Fruit fly (Drosophila melanogaster) whole organism, embryonic: ENCODE data around the gene DNAlig4.

Experiments
- Blimp-1 ChIP-seq: fragments of 200-800 bp; sonication (Bioruptor generic); optimal IDR thresholded peaks from 3 replicates; lab custom pipeline; 2018; ENCODE audit warnings: missing biosample characterization, missing genetic modification characterization, mild to moderate bottlenecking, moderate library complexity, missing genetic modification reagents
- CG10209 ChIP-seq: fragments of 200-800 bp; sonication (Bioruptor generic); optimal IDR thresholded peaks from 3 replicates; lab custom pipeline; 2017; ENCODE audit warnings: missing biosample characterization, mild to moderate bottlenecking, missing genetic modification characterization, missing genetic modification reagents
- CG1024 ChIP-seq: fragments of 200-800 bp; sonication (Bioruptor generic); IDR thresholded peaks from 2 replicates; pipeline ENCODE4 v1.3.6; 2022; ENCODE audit warnings: missing biosample characterization, missing genetic modification characterization
- CG10267 ChIP-seq: fragments of 200-800 bp; sonication (Bioruptor generic); optimal IDR thresholded peaks from 2 replicates; lab custom pipeline; 2018; ENCODE audit warnings: missing biosample characterization, mild to moderate bottlenecking, missing genetic modification characterization, moderate library complexity
- CG10274 ChIP-seq: fragments of 200-800 bp; sonication (Bioruptor generic); optimal IDR thresholded peaks from 3 replicates; lab custom pipeline; 2017; ENCODE audit warnings: missing biosample characterization, mild to moderate bottlenecking, missing genetic modification characterization
- CG11723 ChIP-seq: fragments of 200-800 bp; sonication (Bioruptor generic); optimal IDR thresholded peaks from 2 replicates; lab custom pipeline; 2017; ENCODE audit warnings: missing biosample characterization, mild to moderate bottlenecking, missing genetic modification characterization
- CG13287 ChIP-seq: fragments of 200-800 bp; sonication (Bioruptor generic); IDR thresholded peaks from 2 replicates; pipeline ENCODE4 v1.3.6; 2022; ENCODE audit warnings: missing biosample characterization, missing genetic modification characterization; ENCODE audit not compliant: partially characterized antibody
- CG3995 ChIP-seq: fragments of 200-800 bp; sonication (Bioruptor generic); optimal IDR thresholded peaks from 3 replicates; lab custom pipeline; 2016; ENCODE audit warnings: missing biosample characterization, missing genetic modification characterization
- CG4282 ChIP-seq: fragments of 200-800 bp; sonication (Bioruptor generic); optimal IDR thresholded peaks from 2 replicates; lab custom pipeline; 2016; ENCODE audit warnings: missing biosample characterization, missing genetic modification characterization
- CG6813 ChIP-seq: fragments of 200-800 bp; sonication (Bioruptor generic); optimal IDR thresholded peaks from 2 replicates; lab custom pipeline; 2017; ENCODE audit warnings: missing biosample characterization, missing genetic modification characterization, mild to moderate bottlenecking, moderate library complexity, missing genetic modification reagents
- CG7786 ChIP-seq: fragments of 200-800 bp; sonication (Bioruptor generic); optimal IDR thresholded peaks from 2 replicates; lab custom pipeline; 2016; ENCODE audit warnings: missing biosample characterization, missing genetic modification characterization
- CG7928 ChIP-seq: fragments of 200-800 bp; sonication (Bioruptor generic); optimal IDR thresholded peaks from 2 replicates; lab custom pipeline; 2017; ENCODE audit warnings: missing biosample characterization, mild to moderate bottlenecking, missing genetic modification characterization
- CG7987 ChIP-seq: fragments of 200-800 bp; sonication (Bioruptor generic); optimal IDR thresholded peaks from 2 replicates; lab custom pipeline; 2018; ENCODE audit warnings: missing biosample characterization, mild to moderate bottlenecking, missing genetic modification characterization, moderate library complexity
- CG8388 ChIP-seq: fragments of 200-800 bp; sonication (Bioruptor generic); optimal IDR thresholded peaks from 2 replicates; lab custom pipeline; 2019; ENCODE audit warnings: missing biosample characterization, mild to moderate bottlenecking, missing genetic modification characterization, moderate library complexity
- Deaf1 ChIP-seq: fragments of 200-800 bp; optimal IDR thresholded peaks from 3 replicates; lab custom pipeline; 2019; ENCODE audit warnings: missing biosample characterization, mild to moderate bottlenecking, missing genetic modification characterization, moderate library complexity
- Doc3 ChIP-seq: fragments of 200-800 bp; sonication (Bioruptor generic); IDR thresholded peaks from 3 replicates; pipeline ENCODE4 v1.3.6; 2022; ENCODE audit warnings: missing biosample characterization, missing genetic modification characterization; ENCODE audit not compliant: partially characterized antibody
- Gsc ChIP-seq: fragments of 200-800 bp; sonication (Bioruptor generic); IDR thresholded peaks from 2 replicates; pipeline ENCODE4 v1.3.6; 2022; ENCODE audit warnings: missing biosample characterization, missing genetic modification characterization
- Hr78 ChIP-seq, 2 experiments: fragments of 200-800 bp in 1 of 2; fragments of >200 bp in 1 of 2; sonication (Bioruptor generic) in 1 of 2; optimal IDR thresholded peaks; 2 replicates each; lab custom pipeline; 2017 to 2019; ENCODE audit warnings: missing biosample characterization in 2 of 2, missing genetic modification characterization in 2 of 2, mild to moderate bottlenecking in 1 of 2, moderate library complexity in 1 of 2
- Hsf ChIP-seq: fragments of 200-800 bp; sonication (Bioruptor generic); optimal IDR thresholded peaks from 3 replicates; lab custom pipeline; 2016; ENCODE audit warnings: missing biosample characterization, missing genetic modification characterization
- Kr ChIP-seq: fragments of 200-800 bp; sonication (Bioruptor generic); optimal IDR thresholded peaks from 2 replicates; lab custom pipeline; 2017; ENCODE audit warnings: missing biosample characterization, mild to moderate bottlenecking, missing genetic modification characterization
- Opbp ChIP-seq: fragments of 200-800 bp; sonication (Bioruptor generic); IDR thresholded peaks from 3 replicates; pipeline ENCODE4 v1.3.6; 2022; ENCODE audit warnings: missing biosample characterization, missing genetic modification characterization; ENCODE audit not compliant: partially characterized antibody
- Pdp1 ChIP-seq, 2 experiments: fragments of 200-800 bp; sonication (Bioruptor generic); optimal IDR thresholded peaks; 3 replicates each; lab custom pipeline; 2016; ENCODE audit warnings: missing biosample characterization in 2 of 2, missing genetic modification characterization in 2 of 2, mild to moderate bottlenecking in 1 of 2, moderate library complexity in 1 of 2
- Poxn ChIP-seq: fragments of 200-800 bp; sonication (Bioruptor generic); IDR thresholded peaks from 2 replicates; pipeline ENCODE4 v1.3.6; 2022; ENCODE audit warnings: missing biosample characterization, missing genetic modification characterization
- Rx ChIP-seq: fragments of 200-800 bp; sonication (Bioruptor generic); IDR thresholded peaks from 2 replicates; pipeline ENCODE4 v1.3.6; 2022; ENCODE audit warnings: missing biosample characterization, missing genetic modification characterization
- Sox100B ChIP-seq: fragments of 200-800 bp; sonication (Bioruptor generic); optimal IDR thresholded peaks from 3 replicates; lab custom pipeline; 2018; ENCODE audit warnings: missing biosample characterization, mild to moderate bottlenecking, missing genetic modification characterization
- Xbp1 ChIP-seq: fragments of 200-800 bp; sonication (Bioruptor generic); optimal IDR thresholded peaks from 3 replicates; lab custom pipeline; 2016; ENCODE audit warnings: missing biosample characterization, mild to moderate bottlenecking, missing genetic modification characterization
- az2 ChIP-seq: fragments of 200-800 bp; sonication (Bioruptor generic); optimal IDR thresholded peaks from 3 replicates; lab custom pipeline; 2016; ENCODE audit warnings: missing biosample characterization, missing genetic modification characterization
- br ChIP-seq: fragments of >200 bp; optimal IDR thresholded peaks from 2 replicates; lab custom pipeline; 2017
- corto ChIP-seq: fragments of 200-800 bp; sonication (Bioruptor generic); optimal IDR thresholded peaks from 2 replicates; lab custom pipeline; 2016; ENCODE audit warnings: missing biosample characterization, mild to moderate bottlenecking, missing genetic modification characterization, moderate library complexity
- crc ChIP-seq: fragments of 200-800 bp; sonication (Bioruptor generic); optimal IDR thresholded peaks from 2 replicates; lab custom pipeline; 2016; ENCODE audit warnings: missing biosample characterization, missing genetic modification characterization
- crp ChIP-seq, 2 experiments: fragments of 200-800 bp; sonication (Bioruptor generic); optimal IDR thresholded peaks; 2 replicates in 1 of 2; 3 replicates in 1 of 2; lab custom pipeline; 2017; ENCODE audit warnings: missing biosample characterization in 2 of 2, missing genetic modification characterization in 2 of 2, mild to moderate bottlenecking in 1 of 2, moderate library complexity in 1 of 2
- danr ChIP-seq: fragments of 200-800 bp; sonication (Bioruptor generic); IDR thresholded peaks from 2 replicates; pipeline ENCODE4 v1.3.6; 2022; ENCODE audit warnings: missing biosample characterization, missing genetic modification characterization
- dysf ChIP-seq: fragments of 200-800 bp; sonication (Bioruptor generic); IDR thresholded peaks from 3 replicates; pipeline ENCODE4 v1.3.6; 2022; ENCODE audit warnings: missing biosample characterization, missing genetic modification characterization
- eve ChIP-seq, 2 experiments: fragments of >200 bp; optimal IDR thresholded peaks; 2 replicates each; lab custom pipeline; 2017; ENCODE audit warnings: missing biosample characterization in 2 of 2, missing genetic modification characterization in 2 of 2
- eyg ChIP-seq: fragments of 200-800 bp; sonication (Bioruptor generic); optimal IDR thresholded peaks from 3 replicates; lab custom pipeline; 2016; ENCODE audit warnings: missing biosample characterization, missing genetic modification characterization
- fu2 ChIP-seq: fragments of 200-800 bp; sonication (Bioruptor generic); optimal IDR thresholded peaks from 2 replicates; lab custom pipeline; 2016; ENCODE audit warnings: missing biosample characterization, missing genetic modification characterization
- gcm2 ChIP-seq: fragments of 200-800 bp; sonication (Bioruptor generic); optimal IDR thresholded peaks from 2 replicates; lab custom pipeline; 2016; ENCODE audit warnings: missing biosample characterization, missing genetic modification characterization
- gem ChIP-seq: fragments of 200-800 bp; sonication (Bioruptor generic); optimal IDR thresholded peaks from 2 replicates; lab custom pipeline; 2019; ENCODE audit warnings: missing biosample characterization, mild to moderate bottlenecking, missing genetic modification characterization, moderate library complexity
- mld ChIP-seq: fragments of 200-800 bp; sonication (Bioruptor generic); IDR thresholded peaks from 3 replicates; pipeline ENCODE4 v1.3.6; 2022; ENCODE audit warnings: missing biosample characterization, missing genetic modification characterization; ENCODE audit not compliant: partially characterized antibody
- onecut ChIP-seq: fragments of 200-800 bp; sonication (Bioruptor generic); IDR thresholded peaks from 2 replicates; pipeline ENCODE4 v1.3.6; 2022; ENCODE audit warnings: missing biosample characterization, missing genetic modification characterization
- pan ChIP-seq, 4 experiments: fragments of >200 bp in 3 of 4; fragments of 200-800 bp in 1 of 4; sonication (Bioruptor generic) in 1 of 4; optimal IDR thresholded peaks in 3 of 4; IDR thresholded peaks in 1 of 4; 2 replicates each; pipeline versions ENCODE4 v1.3.6 to Lab custom; 2017 to 2022; ENCODE audit warnings: missing biosample characterization in 2 of 4, missing genetic modification characterization in 2 of 4, mixed read lengths in 1 of 4
- pzg ChIP-seq: fragments of 200-800 bp; sonication (Bioruptor generic); optimal IDR thresholded peaks from 3 replicates; lab custom pipeline; 2018; ENCODE audit warnings: missing biosample characterization, mild to moderate bottlenecking, missing genetic modification characterization, moderate library complexity
- sc ChIP-seq, 3 experiments: fragments of >200 bp in 2 of 3; fragments of 200-800 bp in 1 of 3; sonication (Bioruptor generic) in 1 of 3; optimal IDR thresholded peaks; 2 replicates in 2 of 3; 3 replicates in 1 of 3; lab custom pipeline; 2017; ENCODE audit warnings: mild to moderate bottlenecking in 1 of 3, missing biosample characterization in 1 of 3, missing genetic modification characterization in 1 of 3, missing genetic modification reagents in 1 of 3
- sqz ChIP-seq: fragments of 200-800 bp; sonication (Bioruptor generic); optimal IDR thresholded peaks from 3 replicates; lab custom pipeline; 2018; ENCODE audit warnings: missing biosample characterization, mild to moderate bottlenecking, missing genetic modification characterization
- tgo ChIP-seq: fragments of 200-800 bp; sonication (Bioruptor generic); IDR thresholded peaks from 3 replicates; pipeline ENCODE4 v1.3.6; 2022; ENCODE audit warnings: missing biosample characterization, missing genetic modification characterization
- toy ChIP-seq: fragments of 200-800 bp; sonication (Bioruptor generic); IDR thresholded peaks from 2 replicates; pipeline ENCODE4 v1.3.6; 2022; ENCODE audit warnings: missing biosample characterization, missing genetic modification characterization
- unpg ChIP-seq: fragments of 200-800 bp; sonication (Bioruptor generic); optimal IDR thresholded peaks from 3 replicates; lab custom pipeline; 2018; ENCODE audit warnings: missing biosample characterization, mild to moderate bottlenecking, missing genetic modification characterization, moderate library complexity
- yki ChIP-seq: fragments of >200 bp; optimal IDR thresholded peaks from 3 replicates; lab custom pipeline; 2018

DNAlig4 gene

dm6 chrX:13616417-13617050, 51.1 kb downstream of the DNAlig4 start, which contains the start of the genes tth and Tango2 (continued):
- peak; percentile 2 for TF ChIP-seq sqz (GFP tag; lab: Kevin White, UChicago)
- peak in 1 of 2 experiments; percentile 38 for TF ChIP-seq crp (GFP tag; optimal IDR thresholded peaks at IDR 0.05; lab: Kevin White, UChicago)
- TF ChIP-seq Opbp = no peak
- peak; percentile 21; the same call in 1 of the 2 replicates for TF ChIP-seq Rx (GFP tag; lab: Robert Waterston, UW)
- TF ChIP-seq CG3995 (GFP tag; lab: Kevin White, UChicago) = peak; percentile 26
- TF ChIP-seq Pdp1 (GFP tag; optimal IDR thresholded peaks at IDR 0.05; lab: Kevin White, UChicago) = peak; percentile 76 to 83
- TF ChIP-seq Kr (GFP tag; lab: Kevin White, UChicago) = no peak
- TF ChIP-seq gem (tag; lab: Kevin White, UChicago) = peak; percentile 88
- TF ChIP-seq Deaf1 (tag; lab: Kevin White, UChicago) = no peak
- peak; percentile 51 for TF ChIP-seq CG8388
- TF ChIP-seq Poxn (GFP tag; lab: Robert Waterston, UW) = peak; percentile 60
- TF ChIP-seq CG13287 (GFP tag; lab: Robert Waterston, UW) = peak; percentile 59
- TF ChIP-seq Xbp1 (GFP tag; lab: Kevin White, UChicago) = peak; percentile 81
- peak; percentile 76 for TF ChIP-seq Hsf (GFP tag; lab: Kevin White, UChicago)
- no peak for TF ChIP-seq eve (GFP tag; optimal IDR thresholded peaks at IDR 0.05; lab: Kevin White, UChicago)
- peak; percentile 59 for TF ChIP-seq CG10209
- TF ChIP-seq danr (GFP tag; lab: Robert Waterston, UW) = peak; percentile 42; the same call in 1 of the 2 replicates
- TF ChIP-seq Gsc = no peak
- no peak for TF ChIP-seq CG4282 (GFP tag; lab: Kevin White, UChicago)
- no peak for TF ChIP-seq Sox100B (GFP tag; lab: Kevin White, UChicago)
- no peak for TF ChIP-seq br
- TF ChIP-seq onecut (GFP tag; lab: Robert Waterston, UW) = peak; percentile 60
- TF ChIP-seq tgo (GFP tag; lab: Robert Waterston, UW) = peak; percentile 65; the same call in 2 of the 3 replicates
- no peak for TF ChIP-seq Blimp-1 (GFP tag; lab: Kevin White, UChicago)
- TF ChIP-seq fu2 = peak; percentile 60
- no peak for TF ChIP-seq CG10274 (GFP tag; lab: Kevin White, UChicago)
- TF ChIP-seq CG6813 (GFP tag; lab: Kevin White, UChicago) = no peak
- TF ChIP-seq sc (optimal IDR thresholded peaks at IDR 0.05; lab: Kevin White, UChicago) = no peak
- no peak for TF ChIP-seq sc (GFP tag; optimal IDR thresholded peaks at IDR 0.05; lab: Kevin White, UChicago)
- TF ChIP-seq Hr78 (GFP tag; optimal IDR thresholded peaks at IDR 0.05; lab: Kevin White, UChicago) = no peak
- TF ChIP-seq az2 (GFP tag; lab: Kevin White, UChicago) = peak; percentile 91
- peak; percentile 61 for TF ChIP-seq CG10267 (tag; lab: Kevin White, UChicago)
- TF ChIP-seq CG7786 (GFP tag; lab: Kevin White, UChicago) = peak; percentile 59
- peak; percentile 46; the same call in 1 of the 3 replicates for TF ChIP-seq Doc3 (GFP tag; lab: Robert Waterston, UW)
- no peak for TF ChIP-seq yki (lab: Kevin White, UChicago)
- TF ChIP-seq eyg = no peak
- peak; percentile 75 for TF ChIP-seq unpg (GFP tag; lab: Kevin White, UChicago)
- no peak for TF ChIP-seq gcm2 (GFP tag; lab: Kevin White, UChicago)
- TF ChIP-seq pzg (GFP tag; lab: Kevin White, UChicago) = peak; percentile 70
- TF ChIP-seq pan (optimal IDR thresholded peaks at IDR 0.05; lab: Kevin White, UChicago) = no peak
- peak in 1 of 2 experiments; percentile 78 for TF ChIP-seq pan (GFP tag; optimal IDR thresholded peaks at IDR 0.05 in 1 of 2, IDR thresholded peaks at IDR 0.05 in 1 of 2)
- TF ChIP-seq CG11723 = no peak
- TF ChIP-seq crc (GFP tag; lab: Kevin White, UChicago) = peak; percentile 43
- no peak for TF ChIP-seq toy
- TF ChIP-seq CG7987 (GFP tag; lab: Kevin White, UChicago) = peak; percentile 37
- TF ChIP-seq dysf = peak; percentile 82
- TF ChIP-seq corto (GFP tag; lab: Kevin White, UChicago) = no peak
- no peak for TF ChIP-seq mld (GFP tag; lab: Robert Waterston, UW)
- TF ChIP-seq CG1024 (GFP tag; lab: Robert Waterston, UW) = no peak
- TF ChIP-seq CG7928 (GFP tag; lab: Kevin White, UChicago) = peak; percentile 44
